Worm (Caenorhabditis elegans) whole organism, L4/young adult: ENCODE results near the gene cra-1.

Source experiments
- W03F9.2 ChIP-seq: fragments of 150-350 bp; optimal IDR thresholded peaks from 2 replicates; lab custom pipeline; 2014; ENCODE audit warnings: missing biosample characterization, missing genetic modification characterization
- dao-5 ChIP-seq: sonication (generic microtip); optimal IDR thresholded peaks from 2 replicates; lab custom pipeline; 2016; ENCODE audit warnings: missing genotype, missing genetic modification characterization, moderate library complexity, missing compliant biosample characterization
- him-1 ChIP-seq: sonication (generic microtip); optimal IDR thresholded peaks from 2 replicates; lab custom pipeline; 2016; ENCODE audit warnings: missing genotype, missing genetic modification reagents, missing genetic modification characterization, missing compliant biosample characterization

Gene cra-1

ce11 chrIII:6856709-6857108, 12.6 kb downstream of the cra-1 start, which contains the start of gene zak-1:
Gene zak-1 (minus strand): TSS chrIII:6856809.
- no peak for TF ChIP-seq W03F9.2

- TF ChIP-seq him-1 (tag; lab: Kevin White, UChicago) (no peak), dao-5 (tag; lab: Kevin White, UChicago) (no peak), W03F9.2 (no peak)
These were observed 19.0 kb downstream of the cra-1 start, which contains the start of gene srv-1 for ce11 chrIII:6850255-6850654. Gene srv-1 (plus strand): TSS chrIII:6850385.

- TF ChIP-seq W03F9.2 (no peak), dao-5 (tag; lab: Kevin White, UChicago) (no peak), him-1 (tag; lab: Kevin White, UChicago) (no peak)
These were observed 20.5 kb downstream of the cra-1 start, which contains the start of gene dhhc-5 for ce11 chrIII:6848654-6849204. Gene dhhc-5 (minus strand): TSS chrIII:6849059.

- TF ChIP-seq W03F9.2 (no peak), him-1 (tag; lab: Kevin White, UChicago) (no peak), dao-5 (tag; lab: Kevin White, UChicago) (no peak)
These were observed 30.2 kb downstream of the cra-1 start for ce11 chrIII:6839091-6839490.

DNA sequence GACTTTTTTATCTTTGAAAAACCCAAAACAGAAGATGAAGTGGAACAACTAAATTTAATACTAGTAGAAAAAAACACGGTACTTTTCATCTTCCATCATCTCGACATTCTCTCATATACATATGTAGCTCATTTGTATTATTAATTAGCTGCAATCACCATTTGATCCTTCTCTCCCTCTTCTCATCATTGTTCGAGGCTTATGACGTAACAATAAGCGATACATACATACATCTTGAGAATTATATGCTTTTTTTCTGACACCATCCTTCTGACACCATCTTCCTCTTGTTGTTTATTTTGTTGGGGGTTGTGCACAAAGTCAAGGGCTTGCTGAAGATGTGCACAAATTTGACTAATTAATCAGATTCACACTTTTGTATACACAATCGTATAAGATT, 31.9 kb downstream of the cra-1 start:
- no peak for TF ChIP-seq dao-5 (tag; lab: Kevin White, UChicago)
- no peak for TF ChIP-seq him-1 (tag; lab: Kevin White, UChicago)
- no peak for TF ChIP-seq W03F9.2

DNA sequence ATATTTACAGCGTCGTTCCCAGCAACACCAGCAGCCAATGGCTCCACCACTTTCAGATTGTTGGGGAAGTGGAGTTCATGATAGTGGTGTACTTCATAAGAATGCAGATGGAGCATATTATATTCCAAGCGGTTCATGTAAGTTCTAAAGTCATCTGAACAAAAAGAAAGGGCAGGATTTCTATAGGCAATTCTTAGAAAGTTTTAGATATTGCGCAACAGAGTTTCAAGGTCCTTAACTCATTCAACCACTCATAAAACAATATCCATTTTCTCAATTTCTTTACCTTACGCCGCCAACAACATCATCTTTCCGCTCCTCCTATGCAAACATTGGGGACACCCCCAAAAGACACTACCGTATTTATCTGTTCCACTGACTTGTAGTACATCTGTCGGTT, 37.9 kb downstream of the cra-1 start:
- no peak for TF ChIP-seq dao-5 (tag; lab: Kevin White, UChicago)
- no peak for TF ChIP-seq W03F9.2
- no peak for TF ChIP-seq him-1 (tag; lab: Kevin White, UChicago)

DNA sequence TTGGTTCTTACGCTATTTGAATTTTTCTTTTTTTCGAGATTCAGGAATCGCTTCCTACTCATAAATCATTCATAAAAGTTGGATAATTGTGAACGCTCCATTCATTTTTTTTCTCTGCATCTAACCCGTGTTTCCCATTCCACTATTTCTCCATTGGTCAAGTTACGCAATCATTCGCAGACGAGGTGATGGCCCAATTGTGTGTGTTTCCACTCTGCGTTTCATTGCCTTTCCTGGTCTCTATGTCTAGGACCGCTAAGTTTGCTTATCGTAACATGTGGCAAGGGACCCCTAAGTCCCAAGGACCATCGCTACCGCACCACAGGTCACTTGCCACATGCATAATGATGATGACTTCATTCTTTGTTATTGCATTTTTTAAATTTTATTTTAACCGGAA, 43.1 kb downstream of the cra-1 start:
- TF ChIP-seq dao-5 (tag; lab: Kevin White, UChicago) (no peak), W03F9.2 (no peak), him-1 (tag; lab: Kevin White, UChicago) (no peak)

ce11 chrIII:6822790-6823189, 46.5 kb downstream of the cra-1 start:
- no peak for TF ChIP-seq W03F9.2

DNA sequence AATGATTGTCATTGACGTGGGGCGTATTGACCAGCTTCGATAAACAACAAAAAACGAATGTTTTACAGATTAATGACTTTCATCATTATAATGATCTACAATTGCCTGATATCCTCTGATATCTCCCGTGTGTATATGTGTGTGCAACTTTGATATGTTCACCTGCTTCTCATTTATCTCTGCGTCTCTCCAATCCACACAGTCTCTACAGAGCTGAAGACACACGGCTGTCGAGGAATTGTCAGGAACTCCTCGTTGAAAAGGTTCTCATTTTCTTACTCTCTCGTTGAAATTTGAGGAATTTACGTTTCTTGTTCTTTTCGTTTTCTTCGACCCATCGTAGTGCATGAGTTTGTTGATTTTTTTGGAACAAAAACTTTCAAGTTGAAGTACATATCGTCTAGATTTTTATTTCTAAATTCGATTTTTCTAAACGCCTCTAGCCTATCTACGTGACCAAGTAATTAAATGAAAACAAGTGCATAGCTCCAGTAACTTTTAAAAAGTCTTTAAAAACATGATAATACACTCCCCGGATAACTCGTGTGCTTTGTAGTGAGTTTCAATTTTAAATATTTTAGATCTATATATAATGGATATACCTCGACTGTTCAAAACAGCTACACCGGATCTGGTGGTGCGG, 48.8 kb downstream of the cra-1 start, which contains the start of gene ten-1:
Gene ten-1 (plus strand): TSS at position 593 of the 643 bp plus-strand sequence.
- no peak for TF ChIP-seq W03F9.2
- no peak for TF ChIP-seq dao-5 (tag; lab: Kevin White, UChicago)
- no peak for TF ChIP-seq him-1 (tag; lab: Kevin White, UChicago)

DNA sequence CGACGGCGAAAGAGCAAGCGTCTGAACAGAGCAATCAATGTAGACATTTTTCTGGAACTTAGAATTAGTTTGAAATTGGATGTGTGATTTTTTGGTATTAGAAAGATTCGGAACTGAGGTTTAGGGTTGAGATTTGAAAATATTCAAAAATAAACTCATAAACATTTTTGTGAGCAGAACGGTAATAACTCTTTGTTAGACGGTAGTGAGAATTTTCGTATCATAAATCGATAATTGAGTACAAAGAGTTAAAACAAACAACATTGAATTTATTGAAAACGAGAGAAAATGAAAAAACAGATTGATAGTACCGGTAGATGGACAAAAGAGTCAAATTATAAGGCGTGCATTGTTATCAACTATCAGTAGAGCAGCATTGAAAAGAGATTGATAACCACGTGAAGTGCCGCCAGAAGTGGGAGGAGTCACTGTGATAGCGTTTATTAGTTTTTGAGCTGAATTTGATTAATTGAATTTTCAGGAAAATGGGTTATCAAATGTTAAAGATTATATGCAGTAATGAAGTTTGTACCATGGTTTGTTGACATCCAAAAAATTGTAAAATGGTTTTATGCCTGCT, 49.8 kb downstream of the cra-1 start, which contains the start of gene F28F5.6:
Gene F28F5.6 (minus strand): TSS at position 51 of the 580 bp plus-strand sequence.
- TF ChIP-seq dao-5 (tag; lab: Kevin White, UChicago) = no peak
- TF ChIP-seq W03F9.2 = no peak
- no peak for TF ChIP-seq him-1 (tag; lab: Kevin White, UChicago)

DNA sequence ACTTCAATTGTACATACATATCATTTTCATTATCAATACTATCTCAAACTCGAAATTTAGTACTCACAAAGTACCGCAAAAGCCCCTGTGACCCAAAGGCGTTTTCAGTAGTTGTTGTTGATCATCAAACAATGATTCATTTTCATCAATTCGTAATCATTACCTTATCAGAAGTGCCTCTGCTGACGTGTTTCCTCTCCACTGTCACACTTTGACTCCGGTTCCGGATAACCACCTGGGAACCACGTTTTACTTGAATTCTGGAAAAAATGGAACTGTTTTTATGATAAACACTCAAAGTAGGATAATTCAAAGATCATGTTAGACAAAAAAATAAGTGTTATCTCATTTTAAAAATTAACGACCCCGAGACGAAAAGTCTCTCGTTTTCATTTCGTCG, 51.2 kb downstream of the cra-1 start:
- TF ChIP-seq dao-5 (tag; lab: Kevin White, UChicago) (no peak), him-1 (tag; lab: Kevin White, UChicago) (no peak), W03F9.2 (no peak)

DNA sequence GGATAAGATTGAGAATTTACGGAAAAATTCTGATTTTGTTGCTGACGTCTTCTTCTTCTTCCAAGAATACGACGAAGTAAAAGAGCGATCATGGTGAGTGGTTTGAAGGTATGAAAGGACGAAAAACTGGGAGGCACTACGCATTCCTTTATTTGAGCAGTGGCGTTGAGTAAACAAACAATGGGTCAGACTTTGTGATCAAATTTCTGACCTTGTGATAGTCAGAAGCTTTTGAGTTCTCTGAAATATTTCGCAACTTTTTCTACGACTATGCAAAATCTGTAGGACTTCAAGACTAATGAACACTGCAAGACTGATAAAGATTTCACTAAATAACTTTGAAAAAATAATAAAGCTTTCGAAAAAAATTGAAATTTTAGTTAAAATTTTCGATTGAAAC, 52.3 kb downstream of the cra-1 start, which contains the start of gene F28F5.4:
Gene F28F5.4 (minus strand): TSS at position 104 of the 400 bp plus-strand sequence.
- TF ChIP-seq dao-5 (tag; lab: Kevin White, UChicago) = no peak
- no peak for TF ChIP-seq W03F9.2
